Worm (Caenorhabditis elegans) whole organism, L4 larva: ENCODE measurements around the gene ser-6.

Experiments
- D1046.2 ChIP-seq: fragments of 200-800 bp; sonication (Bioruptor generic); IDR thresholded peaks from 2 replicates; pipeline ENCODE4 v1.3.6; 2022; ENCODE audit warnings: missing genetic modification characterization, missing compliant biosample characterization
- F26F4.8 ChIP-seq: fragments of 200-800 bp; sonication (Bioruptor generic); conservative IDR thresholded peaks from 2 replicates; pipeline ENCODE4 v1.3.6; 2022; ENCODE audit warnings: missing genetic modification characterization, missing compliant biosample characterization
- F37D6.2 ChIP-seq: sonication (generic microtip); optimal IDR thresholded peaks from 2 replicates; lab custom pipeline; 2016; ENCODE audit warnings: mild to moderate bottlenecking, missing genetic modification characterization, missing compliant biosample characterization
- R02D3.7 ChIP-seq: fragments of 150-350 bp; sonication (generic microtip); optimal IDR thresholded peaks from 3 replicates; lab custom pipeline; 2014; ENCODE audit warnings: missing biosample characterization, missing genetic modification characterization
- T20F7.1 ChIP-seq: fragments of 200-800 bp; sonication (Bioruptor generic); optimal IDR thresholded peaks from 2 replicates; lab custom pipeline; 2018; ENCODE audit warnings: mild to moderate bottlenecking, missing genetic modification characterization, missing compliant biosample characterization
- Y5F2A.4 ChIP-seq: fragments of 200-800 bp; sonication (Bioruptor generic); optimal IDR thresholded peaks from 2 replicates; lab custom pipeline; 2018; ENCODE audit warnings: mild to moderate bottlenecking, missing genetic modification characterization, missing compliant biosample characterization
- ZK337.2 ChIP-seq: fragments of 200-800 bp; sonication (Bioruptor generic); IDR thresholded peaks from 2 replicates; pipeline ENCODE4 v1.3.6; 2022; ENCODE audit warnings: missing genetic modification reagents, missing genetic modification characterization, missing compliant biosample characterization
- ZK546.5 ChIP-seq, 2 experiments: sonication (generic microtip); optimal IDR thresholded peaks; 2 replicates each; lab custom pipeline; 2017; ENCODE audit warnings: missing biosample characterization in 2 of 2, missing genetic modification characterization in 2 of 2
- aha-1 ChIP-seq: fragments of 150-350 bp; peaks from one replicate; lab custom pipeline; 2014; ENCODE audit warnings: missing biosample characterization, missing genetic modification characterization
- ceh-28 ChIP-seq: fragments of 150-350 bp; optimal IDR thresholded peaks from 2 replicates; lab custom pipeline; 2014; ENCODE audit warnings: missing biosample characterization, missing genetic modification reagents, missing genetic modification characterization
- ceh-44 ChIP-seq: fragments of 200-800 bp; sonication (Bioruptor generic); IDR thresholded peaks from 2 replicates; pipeline ENCODE4 v1.3.6; 2022; ENCODE audit warnings: missing genetic modification reagents, missing genetic modification characterization, missing compliant biosample characterization
- ceh-82 ChIP-seq: sonication (generic microtip); optimal IDR thresholded peaks from 2 replicates; lab custom pipeline; 2017; ENCODE audit warnings: missing biosample characterization, missing genetic modification characterization
- ctbp-1 ChIP-seq: fragments of 200-800 bp; sonication (Bioruptor generic); IDR thresholded peaks from 2 replicates; pipeline ENCODE4 v1.3.6; 2022; ENCODE audit warnings: missing genetic modification reagents, missing genetic modification characterization, missing compliant biosample characterization
- daf-19 ChIP-seq: fragments of 200-800 bp; sonication (Bioruptor generic); conservative IDR thresholded peaks from 2 replicates; pipeline ENCODE4 v1.3.6; 2022; ENCODE audit warnings: missing genetic modification characterization, missing compliant biosample characterization
- dmd-6 ChIP-seq: fragments of 200-800 bp; sonication (Bioruptor generic); IDR thresholded peaks from 2 replicates; pipeline ENCODE4 v1.3.6; 2022; ENCODE audit warnings: missing genetic modification reagents, missing genetic modification characterization, missing compliant biosample characterization
- dve-1 ChIP-seq: sonication (generic microtip); optimal IDR thresholded peaks from 2 replicates; lab custom pipeline; 2017; ENCODE audit warnings: antibody characterized with exemption, mild to moderate bottlenecking, missing genetic modification characterization, missing compliant biosample characterization; ENCODE audit not compliant: insufficient read depth
- egl-43 ChIP-seq: fragments of 200-800 bp; sonication (Bioruptor generic); IDR thresholded peaks from 2 replicates; pipeline ENCODE4 v1.3.6; 2022; ENCODE audit warnings: missing genetic modification reagents, missing genetic modification characterization, missing compliant biosample characterization
- hif-1 ChIP-seq, 2 experiments: sonication (generic microtip); optimal IDR thresholded peaks; 2 replicates each; lab custom pipeline; 2016 to 2017; ENCODE audit warnings: missing compliant biosample characterization in 2 of 2, missing genetic modification characterization in 2 of 2, missing genetic modification reagents in 2 of 2, missing genotype in 2 of 2, mild to moderate bottlenecking in 1 of 2
- hlh-11 ChIP-seq: fragments of 200-800 bp; sonication (Bioruptor generic); optimal IDR thresholded peaks from 2 replicates; lab custom pipeline; 2018; ENCODE audit warnings: mild to moderate bottlenecking, missing genetic modification characterization, missing compliant biosample characterization
- hlh-30 ChIP-seq: sonication (generic microtip); optimal IDR thresholded peaks from 2 replicates; lab custom pipeline; 2017; ENCODE audit warnings: antibody characterized with exemption, mild to moderate bottlenecking, missing genetic modification characterization, missing compliant biosample characterization; ENCODE audit not compliant: insufficient read depth
- lim-7 ChIP-seq: fragments of 200-800 bp; sonication (Bioruptor generic); IDR thresholded peaks from 2 replicates; pipeline ENCODE4 v1.3.6; 2022; ENCODE audit warnings: missing genetic modification characterization, missing compliant biosample characterization
- lin-1 ChIP-seq: fragments of 200-800 bp; sonication (Bioruptor generic); IDR thresholded peaks from 2 replicates; pipeline ENCODE4 v1.3.6; 2022; ENCODE audit warnings: missing genetic modification reagents, missing genetic modification characterization, missing compliant biosample characterization
- lin-38 ChIP-seq: fragments of 200-800 bp; sonication (Bioruptor generic); IDR thresholded peaks from 2 replicates; pipeline ENCODE4 v1.3.6; 2022; ENCODE audit warnings: missing genetic modification reagents, missing genetic modification characterization, missing compliant biosample characterization
- lir-3 ChIP-seq: sonication (generic microtip); optimal IDR thresholded peaks from 2 replicates; lab custom pipeline; 2016; ENCODE audit warnings: mild to moderate bottlenecking, missing genetic modification characterization, missing compliant biosample characterization
- mdl-1 ChIP-seq, 2 experiments: fragments of 150-350 bp in 1 of 2; sonication (generic microtip) in 1 of 2; optimal IDR thresholded peaks; 2 replicates each; lab custom pipeline; 2014 to 2017; ENCODE audit warnings: missing biosample characterization in 2 of 2, missing genetic modification characterization in 2 of 2
- mep-1 ChIP-seq: fragments of 150-350 bp; sonication (generic microtip); optimal IDR thresholded peaks from 3 replicates; lab custom pipeline; 2014; ENCODE audit warnings: missing biosample characterization, missing genetic modification characterization
- nhr-102 ChIP-seq: sonication (generic microtip); optimal IDR thresholded peaks from 2 replicates; lab custom pipeline; 2016; ENCODE audit warnings: mild to moderate bottlenecking, missing genetic modification characterization, moderate library complexity, missing compliant biosample characterization
- nhr-25 ChIP-seq: sonication (generic microtip); optimal IDR thresholded peaks from 2 replicates; lab custom pipeline; 2017; ENCODE audit warnings: missing genetic modification characterization, mild to moderate bottlenecking, missing compliant biosample characterization, antibody characterized with exemption, moderate library complexity, borderline replicate concordance; ENCODE audit not compliant: insufficient read depth
- nhr-41 ChIP-seq: fragments of 200-800 bp; sonication (Bioruptor generic); IDR thresholded peaks from 2 replicates; pipeline ENCODE4 v1.3.6; 2022; ENCODE audit warnings: missing genetic modification reagents, missing genetic modification characterization, missing compliant biosample characterization
- nhr-48 ChIP-seq: sonication (generic microtip); optimal IDR thresholded peaks from 2 replicates; lab custom pipeline; 2016; ENCODE audit warnings: mild to moderate bottlenecking, missing genetic modification characterization, missing compliant biosample characterization
- nhr-6 ChIP-seq: fragments of 150-350 bp; optimal IDR thresholded peaks from 2 replicates; lab custom pipeline; 2014; ENCODE audit warnings: missing biosample characterization, missing genetic modification characterization
- nhr-76 ChIP-seq: fragments of 150-350 bp; optimal IDR thresholded peaks from 2 replicates; lab custom pipeline; 2014; ENCODE audit warnings: missing biosample characterization, missing genetic modification characterization
- pha-4 ChIP-seq, 2 experiments: fragments of 150-350 bp in 1 of 2; fragments of 200-800 bp in 1 of 2; sonication (Bioruptor generic) in 1 of 2; IDR thresholded peaks in 1 of 2; optimal IDR thresholded peaks in 1 of 2; 2 replicates each; pipeline versions ENCODE4 v1.3.6 to Lab custom; 2014 to 2022; ENCODE audit warnings: missing genetic modification characterization in 2 of 2, missing genetic modification reagents in 2 of 2, missing biosample characterization in 1 of 2, missing compliant biosample characterization in 1 of 2
- php-3 ChIP-seq: fragments of 200-800 bp; sonication (Bioruptor generic); IDR thresholded peaks from 2 replicates; pipeline ENCODE4 v1.3.6; 2022; ENCODE audit warnings: missing genetic modification reagents, missing genetic modification characterization, missing compliant biosample characterization
- pqm-1 ChIP-seq: sonication (generic microtip); optimal IDR thresholded peaks from 2 replicates; lab custom pipeline; 2017; ENCODE audit warnings: missing biosample characterization, missing genetic modification characterization
- saeg-2 ChIP-seq: fragments of 200-800 bp; sonication (Bioruptor generic); IDR thresholded peaks from 2 replicates; pipeline ENCODE4 v1.3.6; 2022; ENCODE audit warnings: missing genetic modification reagents, missing genetic modification characterization, missing compliant biosample characterization
- sdz-12 ChIP-seq: fragments of 200-800 bp; sonication (Bioruptor generic); optimal IDR thresholded peaks from 2 replicates; lab custom pipeline; 2018; ENCODE audit warnings: mild to moderate bottlenecking, missing genetic modification characterization, missing compliant biosample characterization
- set-16 ChIP-seq: fragments of 200-800 bp; sonication (Bioruptor generic); IDR thresholded peaks from 2 replicates; pipeline ENCODE4 v1.3.6; 2022; ENCODE audit warnings: missing genetic modification reagents, missing genetic modification characterization, missing compliant biosample characterization
- skn-1 ChIP-seq: fragments of 150-350 bp; optimal IDR thresholded peaks from 2 replicates; lab custom pipeline; 2014; ENCODE audit warnings: missing biosample characterization, missing genetic modification characterization
- snpc-1.2 ChIP-seq: fragments of 200-800 bp; sonication (Bioruptor generic); IDR thresholded peaks from 2 replicates; pipeline ENCODE4 v1.3.6; 2022; ENCODE audit warnings: missing genetic modification reagents, missing genetic modification characterization, missing compliant biosample characterization
- snpc-4 ChIP-seq: fragments of 150-350 bp; optimal IDR thresholded peaks from 2 replicates; lab custom pipeline; 2014; ENCODE audit warnings: missing biosample characterization, missing genetic modification characterization
- tra-1 ChIP-seq: fragments of 200-800 bp; sonication (Bioruptor generic); IDR thresholded peaks from 2 replicates; pipeline ENCODE4 v1.3.6; 2022; ENCODE audit warnings: missing genetic modification reagents, missing genetic modification characterization, missing compliant biosample characterization
- unc-130 ChIP-seq: sonication (generic microtip); optimal IDR thresholded peaks from 2 replicates; lab custom pipeline; 2016; ENCODE audit warnings: missing genetic modification reagents, missing genetic modification characterization, missing compliant biosample characterization
- vab-7 ChIP-seq: fragments of 200-800 bp; sonication (Bioruptor generic); IDR thresholded peaks from 2 replicates; pipeline ENCODE4 v1.3.6; 2022; ENCODE audit warnings: missing genetic modification reagents, missing genetic modification characterization, missing compliant biosample characterization
- zag-1 ChIP-seq: fragments of 150-350 bp; optimal IDR thresholded peaks from 2 replicates; lab custom pipeline; 2014; ENCODE audit warnings: missing biosample characterization, missing genetic modification characterization
- ztf-11 ChIP-seq: fragments of 150-350 bp; optimal IDR thresholded peaks from 2 replicates; lab custom pipeline; 2014; ENCODE audit warnings: missing biosample characterization, missing genetic modification characterization

ser-6 gene

ce11 chrIV:2995372-2995771 is 35.5 kb downstream of the ser-6 start, which contains the start of gene Y54G2A.26:
Gene Y54G2A.26 (minus strand): TSS chrIV:2995472.
- TF ChIP-seq unc-130 (GFP tag; lab: Kevin White, UChicago) = no peak
- no peak for TF ChIP-seq pqm-1 (tag; lab: Kevin White, UChicago)
- no peak for TF ChIP-seq snpc-4 (tag; lab: Kevin White, UChicago)
- TF ChIP-seq saeg-2 = no peak
- no peak for TF ChIP-seq hif-1 (tag; optimal IDR thresholded peaks at IDR 0.05; lab: Kevin White, UChicago)
- no peak for TF ChIP-seq sdz-12
- no peak for TF ChIP-seq D1046.2 (GFP tag; lab: Robert Waterston, UW)
- no peak for TF ChIP-seq T20F7.1 (GFP tag; lab: Kevin White, UChicago)
- TF ChIP-seq ztf-11 (tag; lab: Kevin White, UChicago) = no peak
- TF ChIP-seq daf-19 = no peak
- TF ChIP-seq ZK546.5 (tag; optimal IDR thresholded peaks at IDR 0.05; lab: Kevin White, UChicago) = no peak
- TF ChIP-seq ceh-82 (tag; lab: Kevin White, UChicago) = no peak
- TF ChIP-seq nhr-102 (tag; lab: Kevin White, UChicago) = no peak
- no peak for TF ChIP-seq nhr-48
- TF ChIP-seq R02D3.7 = no peak

- TF ChIP-seq set-16 (GFP tag; lab: Robert Waterston, UW) (peak; percentile 93), aha-1 (tag; lab: Kevin White, UChicago) (peak; percentile 74), mdl-1 (tag; optimal IDR thresholded peaks at IDR 0.05; lab: Kevin White, UChicago) (peak in 1 of 2 experiments; percentile 10), Y5F2A.4 (GFP tag; lab: Kevin White, UChicago) (no peak), tra-1 (GFP tag; lab: Robert Waterston, UW) (0 out of 2 replicates have a peak, but pooled peaks have one; percentile 14), lir-3 (tag; lab: Kevin White, UChicago) (no peak), hlh-30 (tag; lab: Kevin White, UChicago) (peak; percentile 63), zag-1 (no peak), hlh-11 (tag; lab: Kevin White, UChicago) (peak; percentile 11), F37D6.2 (tag; lab: Kevin White, UChicago) (no peak)
These were observed 37.4 kb downstream of the ser-6 start for ce11 chrIV:2997302-2997701.

- TF ChIP-seq vab-7 (GFP tag; lab: Robert Waterston, UW) (peak; percentile 57; the same call in 1 of the 2 replicates), unc-130 (GFP tag; lab: Kevin White, UChicago) (no peak), egl-43 (GFP tag; lab: Robert Waterston, UW) (peak; percentile 71), nhr-6 (no peak), hlh-30 (tag; lab: Kevin White, UChicago) (peak; percentile 62), nhr-25 (no peak), snpc-1.2 (no peak), nhr-41 (no peak), lin-38 (GFP tag; lab: Robert Waterston, UW) (peak; percentile 18; the same call in 1 of the 2 replicates), ceh-28 (tag; lab: Kevin White, UChicago) (peak; percentile 15), zag-1 (no peak), ceh-44 (no peak), dve-1 (tag; lab: Kevin White, UChicago) (no peak), pha-4 (GFP tag; IDR thresholded peaks at IDR 0.05; lab: Robert Waterston, UW) (0 out of 2 replicates have a peak, but pooled peaks have one; percentile 32), pha-4 (tag; optimal IDR thresholded peaks at IDR 0.05; lab: Kevin White, UChicago) (no peak), set-16 (GFP tag; lab: Robert Waterston, UW) (peak; percentile 97), mep-1 (peak; percentile 69), skn-1 (tag; lab: Kevin White, UChicago) (no peak), php-3 (GFP tag; lab: Robert Waterston, UW) (no peak), ZK337.2 (GFP tag; lab: Robert Waterston, UW) (no peak), lim-7 (GFP tag; lab: Robert Waterston, UW) (0 out of 2 replicates have a peak, but pooled peaks have one; percentile 26), hif-1 (tag; optimal IDR thresholded peaks at IDR 0.05; lab: Kevin White, UChicago) (peak in 1 of 2 experiments; percentile 50), dmd-6 (no peak; the same call in 1 of the 2 replicates), F37D6.2 (tag; lab: Kevin White, UChicago) (peak; percentile 57), ctbp-1 (GFP tag; lab: Robert Waterston, UW) (peak; percentile 66; the same call in 1 of the 2 replicates), lin-1 (0 out of 2 replicates have a peak, but pooled peaks have one; percentile 13), F26F4.8 (GFP tag; lab: Robert Waterston, UW) (no peak), nhr-76 (tag; lab: Kevin White, UChicago) (no peak)
These were observed 38.8 kb downstream of the ser-6 start for ce11 chrIV:2998597-2999161.
